Fruit fly (Drosophila melanogaster) whole organism, embryonic: Measurements from ENCODE around the gene CG42795.

Experiments used
- Adf1 ChIP-seq: fragments of 200-800 bp; sonication (Bioruptor generic); IDR thresholded peaks from 2 replicates; pipeline ENCODE4 v1.3.6; 2022; ENCODE audit warnings: missing biosample characterization, missing genetic modification characterization
- Awh ChIP-seq: fragments of 200-800 bp; sonication (Bioruptor generic); IDR thresholded peaks from 2 replicates; pipeline ENCODE4, ENCODE4 v1.3.6; 2022; ENCODE audit warnings: missing biosample characterization, missing genetic modification characterization
- CG10147 ChIP-seq: fragments of 200-800 bp; sonication (Bioruptor generic); optimal IDR thresholded peaks from 2 replicates; lab custom pipeline; 2019; ENCODE audit warnings: missing biosample characterization, mild to moderate bottlenecking, missing genetic modification characterization, moderate library complexity
- CG11093 ChIP-seq: fragments of 200-800 bp; sonication (Bioruptor generic); IDR thresholded peaks from 3 replicates; pipeline ENCODE4 v1.3.6; 2022; ENCODE audit warnings: missing biosample characterization, missing genetic modification characterization
- CG11398 ChIP-seq: fragments of 200-800 bp; sonication (Bioruptor generic); optimal IDR thresholded peaks from 2 replicates; lab custom pipeline; 2016; ENCODE audit warnings: missing biosample characterization, missing genetic modification characterization
- CG11695 ChIP-seq: fragments of 200-800 bp; sonication (Bioruptor generic); IDR thresholded peaks from 3 replicates; pipeline ENCODE4 v1.3.6; 2022; ENCODE audit warnings: missing biosample characterization, missing genetic modification characterization
- CG12219 ChIP-seq: fragments of 200-800 bp; sonication (Bioruptor generic); optimal IDR thresholded peaks from 3 replicates; lab custom pipeline; 2018; ENCODE audit warnings: missing biosample characterization, mild to moderate bottlenecking, missing genetic modification characterization
- CG13775 ChIP-seq: fragments of 200-800 bp; sonication (Bioruptor generic); optimal IDR thresholded peaks from 3 replicates; lab custom pipeline; 2017; ENCODE audit warnings: missing biosample characterization, mild to moderate bottlenecking, missing genetic modification characterization
- CG14441 ChIP-seq: fragments of 200-800 bp; sonication (Bioruptor generic); IDR thresholded peaks from 2 replicates; pipeline ENCODE4 v1.3.6; 2022; ENCODE audit warnings: missing biosample characterization, missing genetic modification characterization
- CG15011 ChIP-seq: fragments of 200-800 bp; sonication (Bioruptor generic); optimal IDR thresholded peaks from 3 replicates; lab custom pipeline; 2018; ENCODE audit warnings: missing biosample characterization, mild to moderate bottlenecking, missing genetic modification characterization
- CG15479 ChIP-seq: fragments of 200-800 bp; sonication (Bioruptor generic); optimal IDR thresholded peaks from 3 replicates; lab custom pipeline; 2019; ENCODE audit warnings: missing biosample characterization, mild to moderate bottlenecking, missing genetic modification characterization, moderate library complexity
- CG1603 ChIP-seq: fragments of 200-800 bp; sonication (Bioruptor generic); optimal IDR thresholded peaks from 2 replicates; lab custom pipeline; 2019; ENCODE audit warnings: missing biosample characterization, mild to moderate bottlenecking, missing genetic modification characterization, moderate library complexity
- CG18764 ChIP-seq: fragments of 200-800 bp; sonication (Bioruptor generic); optimal IDR thresholded peaks from 3 replicates; lab custom pipeline; 2016; ENCODE audit warnings: missing biosample characterization, missing genetic modification characterization
- CG2678 ChIP-seq: fragments of 200-800 bp; sonication (Bioruptor generic); optimal IDR thresholded peaks from 3 replicates; lab custom pipeline; 2019; ENCODE audit warnings: missing biosample characterization, mild to moderate bottlenecking, missing genetic modification characterization, moderate library complexity
- CG32767 ChIP-seq: fragments of 200-800 bp; sonication (Bioruptor generic); IDR thresholded peaks from 2 replicates; pipeline ENCODE4 v1.3.6; 2022; ENCODE audit warnings: missing biosample characterization, missing genetic modification characterization
- CG33213 ChIP-seq: fragments of 200-800 bp; sonication (Bioruptor generic); optimal IDR thresholded peaks from 3 replicates; lab custom pipeline; 2016; ENCODE audit warnings: missing biosample characterization, missing genetic modification characterization
- CG34376 ChIP-seq: fragments of 200-800 bp; sonication (Bioruptor generic); optimal IDR thresholded peaks from 2 replicates; lab custom pipeline; 2018; ENCODE audit warnings: missing biosample characterization, mild to moderate bottlenecking, missing genetic modification characterization
- CG3847 ChIP-seq: fragments of 200-800 bp; sonication (Bioruptor generic); IDR thresholded peaks from 2 replicates; pipeline ENCODE4 v1.3.6; 2022; ENCODE audit warnings: missing biosample characterization, missing genetic modification characterization
- CG3995 ChIP-seq: fragments of 200-800 bp; sonication (Bioruptor generic); optimal IDR thresholded peaks from 3 replicates; lab custom pipeline; 2016; ENCODE audit warnings: missing biosample characterization, missing genetic modification characterization
- CG5245 ChIP-seq: fragments of 200-800 bp; sonication (Bioruptor generic); optimal IDR thresholded peaks from 3 replicates; lab custom pipeline; 2016; ENCODE audit warnings: missing biosample characterization, missing genetic modification characterization
- CG7928 ChIP-seq: fragments of 200-800 bp; sonication (Bioruptor generic); optimal IDR thresholded peaks from 2 replicates; lab custom pipeline; 2017; ENCODE audit warnings: missing biosample characterization, mild to moderate bottlenecking, missing genetic modification characterization
- CG9797 ChIP-seq: fragments of 200-800 bp; sonication (Bioruptor generic); optimal IDR thresholded peaks from 3 replicates; lab custom pipeline; 2018; ENCODE audit warnings: missing biosample characterization, mild to moderate bottlenecking, missing genetic modification characterization
- CrebB ChIP-seq: fragments of 200-800 bp; sonication (Bioruptor generic); optimal IDR thresholded peaks from 3 replicates; lab custom pipeline; 2018; ENCODE audit warnings: missing biosample characterization, mild to moderate bottlenecking, missing genetic modification characterization
- Dip2 ChIP-seq: fragments of 200-800 bp; sonication (Bioruptor generic); IDR thresholded peaks from 2 replicates; pipeline ENCODE4 v1.3.6; 2022; ENCODE audit warnings: missing biosample characterization, missing genetic modification characterization
- Ets97D ChIP-seq: fragments of 200-800 bp; sonication (Bioruptor generic); optimal IDR thresholded peaks from 3 replicates; lab custom pipeline; 2016; ENCODE audit warnings: missing biosample characterization, missing genetic modification characterization
- Hr39 ChIP-seq: fragments of >200 bp; optimal IDR thresholded peaks from 2 replicates; lab custom pipeline; 2017
- Hsf ChIP-seq: fragments of 200-800 bp; sonication (Bioruptor generic); optimal IDR thresholded peaks from 3 replicates; lab custom pipeline; 2016; ENCODE audit warnings: missing biosample characterization, missing genetic modification characterization
- Meics ChIP-seq: fragments of 200-800 bp; sonication (Bioruptor generic); optimal IDR thresholded peaks from 2 replicates; lab custom pipeline; 2017; ENCODE audit warnings: missing biosample characterization, mild to moderate bottlenecking, missing genetic modification characterization
- NC2α ChIP-seq: fragments of 200-800 bp; sonication (Bioruptor generic); optimal IDR thresholded peaks from 2 replicates; lab custom pipeline; 2016; ENCODE audit warnings: missing biosample characterization, missing genetic modification characterization
- Pdp1 ChIP-seq, 2 experiments: fragments of 200-800 bp; sonication (Bioruptor generic); optimal IDR thresholded peaks; 3 replicates each; lab custom pipeline; 2016; ENCODE audit warnings: missing biosample characterization in 2 of 2, missing genetic modification characterization in 2 of 2, mild to moderate bottlenecking in 1 of 2, moderate library complexity in 1 of 2
- Ravus ChIP-seq: fragments of 200-800 bp; sonication (Bioruptor generic); IDR thresholded peaks from 2 replicates; pipeline ENCODE4 v1.3.6; 2022; ENCODE audit warnings: missing biosample characterization, missing genetic modification characterization
- Rx ChIP-seq: fragments of 200-800 bp; sonication (Bioruptor generic); IDR thresholded peaks from 2 replicates; pipeline ENCODE4 v1.3.6; 2022; ENCODE audit warnings: missing biosample characterization, missing genetic modification characterization
- Sry-δ ChIP-seq: fragments of 200-800 bp; sonication (Bioruptor generic); optimal IDR thresholded peaks from 2 replicates; lab custom pipeline; 2016; ENCODE audit warnings: missing biosample characterization, missing genetic modification characterization
- Vsx1 ChIP-seq: fragments of 200-800 bp; sonication (Bioruptor generic); optimal IDR thresholded peaks from 2 replicates; lab custom pipeline; 2017; ENCODE audit warnings: missing biosample characterization, mild to moderate bottlenecking, missing genetic modification characterization, missing genetic modification reagents
- abd-A ChIP-seq: fragments of 200-800 bp; sonication (Bioruptor generic); optimal IDR thresholded peaks from 3 replicates; lab custom pipeline; 2019; ENCODE audit warnings: missing biosample characterization, mild to moderate bottlenecking, missing genetic modification characterization, moderate library complexity
- ara ChIP-seq: fragments of 200-800 bp; sonication (Bioruptor generic); IDR thresholded peaks from 2 replicates; pipeline ENCODE4 v1.3.6; 2022; ENCODE audit warnings: missing biosample characterization, missing genetic modification characterization
- bbx ChIP-seq: fragments of 200-800 bp; sonication (Bioruptor generic); IDR thresholded peaks from 2 replicates; pipeline ENCODE4 v1.3.6; 2022; ENCODE audit warnings: missing biosample characterization, missing genetic modification characterization; ENCODE audit not compliant: partially characterized antibody
- bigmax ChIP-seq: fragments of 200-800 bp; sonication (Bioruptor generic); optimal IDR thresholded peaks from 2 replicates; lab custom pipeline; 2018; ENCODE audit warnings: missing biosample characterization, mild to moderate bottlenecking, missing genetic modification characterization
- dpn ChIP-seq, 2 experiments: fragments of 200-800 bp; sonication (Bioruptor generic); optimal IDR thresholded peaks; 3 replicates each; lab custom pipeline; 2016; ENCODE audit warnings: missing biosample characterization in 2 of 2, missing genetic modification characterization in 2 of 2
- fru ChIP-seq: fragments of >200 bp; optimal IDR thresholded peaks from 2 replicates; lab custom pipeline; 2017
- gcm ChIP-seq: fragments of 200-800 bp; sonication (Bioruptor generic); optimal IDR thresholded peaks from 2 replicates; lab custom pipeline; 2019; ENCODE audit warnings: missing biosample characterization, mild to moderate bottlenecking, missing genetic modification characterization, moderate library complexity
- gcm2 ChIP-seq: fragments of 200-800 bp; sonication (Bioruptor generic); optimal IDR thresholded peaks from 2 replicates; lab custom pipeline; 2016; ENCODE audit warnings: missing biosample characterization, missing genetic modification characterization
- her ChIP-seq: fragments of 200-800 bp; sonication (Bioruptor generic); optimal IDR thresholded peaks from 2 replicates; lab custom pipeline; 2016; ENCODE audit warnings: missing biosample characterization, missing genetic modification characterization
- hth ChIP-seq: fragments of >200 bp; optimal IDR thresholded peaks from 2 replicates; lab custom pipeline; 2017; ENCODE audit warnings: inconsistent platforms
- lab ChIP-seq: fragments of 200-800 bp; sonication (Bioruptor generic); optimal IDR thresholded peaks from 3 replicates; lab custom pipeline; 2017; ENCODE audit warnings: missing biosample characterization, missing genetic modification characterization, mild to moderate bottlenecking, moderate library complexity, missing genetic modification reagents
- pan ChIP-seq, 4 experiments: fragments of >200 bp in 3 of 4; fragments of 200-800 bp in 1 of 4; sonication (Bioruptor generic) in 1 of 4; optimal IDR thresholded peaks in 3 of 4; IDR thresholded peaks in 1 of 4; 2 replicates each; pipeline versions ENCODE4 v1.3.6 to Lab custom; 2017 to 2022; ENCODE audit warnings: missing biosample characterization in 2 of 4, missing genetic modification characterization in 2 of 4, mixed read lengths in 1 of 4
- pzg ChIP-seq: fragments of 200-800 bp; sonication (Bioruptor generic); optimal IDR thresholded peaks from 3 replicates; lab custom pipeline; 2018; ENCODE audit warnings: missing biosample characterization, mild to moderate bottlenecking, missing genetic modification characterization, moderate library complexity
- ranshi ChIP-seq: fragments of 200-800 bp; sonication (Bioruptor generic); IDR thresholded peaks from 2 replicates; pipeline ENCODE4 v1.3.6; 2022; ENCODE audit warnings: missing biosample characterization, missing genetic modification characterization
- tx ChIP-seq: fragments of 200-800 bp; sonication (Bioruptor generic); optimal IDR thresholded peaks from 2 replicates; lab custom pipeline; 2016; ENCODE audit warnings: missing biosample characterization, missing genetic modification characterization
- vnd ChIP-seq: fragments of 200-800 bp; sonication (Bioruptor generic); IDR thresholded peaks from 3 replicates; pipeline ENCODE4 v1.3.6; 2022; ENCODE audit warnings: missing biosample characterization, missing genetic modification characterization; ENCODE audit not compliant: partially characterized antibody
- zfh1 ChIP-seq: fragments of 200-800 bp; sonication (Bioruptor generic); IDR thresholded peaks from 3 replicates; pipeline ENCODE4 v1.3.6; 2022; ENCODE audit warnings: missing biosample characterization, missing genetic modification characterization

The CG42795 gene

dm6 chr3R:10263972-10264536, 38.6 kb downstream of the CG42795 start, which contains the start of gene Nuak (continued):
- TF ChIP-seq CG11695 (GFP tag; lab: Robert Waterston, UW) (no peak), zfh1 (GFP tag; lab: Robert Waterston, UW) (no peak), ranshi (no peak), NC2α (GFP tag; lab: Kevin White, UChicago) (peak; percentile 71), CG32767 (GFP tag; lab: Robert Waterston, UW) (no peak), Dip2 (GFP tag; lab: Robert Waterston, UW) (no peak), lab (GFP tag; lab: Kevin White, UChicago) (peak; percentile 89), ara (GFP tag; lab: Robert Waterston, UW) (no peak), CG12219 (peak; percentile 70), hth (lab: Kevin White, UChicago) (no peak), Pdp1 (GFP tag; optimal IDR thresholded peaks at IDR 0.05; lab: Kevin White, UChicago) (peak; percentile 98), gcm (GFP tag; lab: Kevin White, UChicago) (peak; percentile 59), CG7928 (peak; percentile 61), CG3847 (GFP tag; lab: Robert Waterston, UW) (no peak), fru (lab: Kevin White, UChicago) (no peak), Hsf (GFP tag; lab: Kevin White, UChicago) (peak; percentile 95), CG33213 (GFP tag; lab: Kevin White, UChicago) (peak; percentile 97), CG9797 (GFP tag; lab: Kevin White, UChicago) (peak; percentile 61), her (GFP tag; lab: Kevin White, UChicago) (peak; percentile 93), CG15011 (peak; percentile 66), gcm2 (peak; percentile 74), bbx (GFP tag; lab: Robert Waterston, UW) (no peak), CG11093 (GFP tag; lab: Robert Waterston, UW) (peak; percentile 84), abd-A (tag; lab: Kevin White, UChicago) (peak; percentile 71), bigmax (GFP tag; lab: Kevin White, UChicago) (peak; percentile 21), Vsx1 (GFP tag; lab: Kevin White, UChicago) (peak; percentile 7), tx (peak; percentile 94), CG3995 (GFP tag; lab: Kevin White, UChicago) (peak; percentile 59), Meics (GFP tag; lab: Kevin White, UChicago) (peak; percentile 84), CG18764 (peak; percentile 87), CG11398 (GFP tag; lab: Kevin White, UChicago) (peak; percentile 72), dpn (GFP tag; optimal IDR thresholded peaks at IDR 0.05; lab: Kevin White, UChicago) (peak; percentile 94 to 96), pzg (GFP tag; lab: Kevin White, UChicago) (peak; percentile 90), CG1603 (tag; lab: Kevin White, UChicago) (peak; percentile 74), CG14441 (GFP tag; lab: Robert Waterston, UW) (no peak), CG2678 (tag; lab: Kevin White, UChicago) (peak; percentile 82), CG10147 (GFP tag; lab: Kevin White, UChicago) (peak; percentile 82), CG15479 (GFP tag; lab: Kevin White, UChicago) (no peak), pan (optimal IDR thresholded peaks at IDR 0.05; lab: Kevin White, UChicago) (no peak), pan (GFP tag; optimal IDR thresholded peaks at IDR 0.05 in 1 of 2, IDR thresholded peaks at IDR 0.05 in 1 of 2) (no peak), Rx (GFP tag; lab: Robert Waterston, UW) (no peak), CG13775 (GFP tag; lab: Kevin White, UChicago) (peak; percentile 90), Ravus (GFP tag; lab: Robert Waterston, UW) (no peak), Hr39 (lab: Kevin White, UChicago) (no peak), Ets97D (peak; percentile 96), Adf1 (GFP tag; lab: Robert Waterston, UW) (no peak), Sry-δ (GFP tag; lab: Kevin White, UChicago) (peak; percentile 81), Awh (no peak), CG34376 (GFP tag; lab: Kevin White, UChicago) (peak; percentile 73), CrebB (tag; lab: Kevin White, UChicago) (peak; percentile 72), vnd (no peak), CG5245 (peak; percentile 70)
